Worm (Caenorhabditis elegans): ENCODE measurements around the gene F26G1.15.

DNA sequence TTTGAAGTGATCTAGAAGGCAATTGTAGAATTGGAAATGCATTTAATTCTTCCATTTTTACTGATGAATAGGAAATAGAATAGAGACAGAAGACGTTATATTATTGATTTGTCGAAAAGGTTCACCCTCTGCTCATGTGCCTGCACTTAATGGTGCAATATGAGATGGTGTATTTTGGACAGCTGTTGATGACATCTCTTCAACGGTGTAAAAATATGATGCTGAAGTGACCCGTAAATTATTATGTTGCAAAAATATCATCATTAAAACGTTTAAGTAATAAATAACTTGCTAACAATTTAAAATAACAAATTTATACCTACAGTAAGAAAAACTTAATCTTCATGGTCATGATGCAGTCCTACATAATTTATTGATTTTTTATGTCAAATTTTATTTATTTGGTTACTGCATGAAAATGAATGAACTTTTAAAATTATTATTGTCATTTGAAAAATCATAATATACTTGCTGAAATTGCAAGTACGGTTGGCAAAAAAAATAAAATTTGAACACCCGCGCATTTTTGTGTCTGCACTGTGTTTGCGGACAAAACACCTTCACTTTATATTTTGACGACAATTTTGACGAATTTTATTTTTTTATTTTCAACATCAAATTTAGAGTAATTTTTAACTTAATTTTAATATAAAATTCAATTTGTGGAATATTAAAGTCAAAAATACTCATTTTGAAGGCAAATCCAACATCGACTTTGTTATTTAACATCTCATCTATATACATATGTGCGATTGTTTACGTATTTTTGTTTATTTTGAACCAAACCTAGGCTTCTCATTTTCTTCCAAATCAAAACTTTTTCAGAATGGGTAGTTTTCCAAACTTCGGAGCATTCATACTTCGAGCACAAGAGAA, 37.9 kb downstream of the F26G1.15 start, which contains the start of the genes fbxb-88 and tbck-1:
- TF ChIP-seq ztf-11 (tag; optimal IDR thresholded peaks at IDR 0.05) (no peak), mbf-1 (tag; optimal IDR thresholded peaks at IDR 0.05) (no peak), nhr-12 (tag; optimal IDR thresholded peaks at IDR 0.05) (no peak), R02D3.7 (tag; optimal IDR thresholded peaks at IDR 0.05) (no peak), nhr-25 (tag; optimal IDR thresholded peaks at IDR 0.05) (no peak), elt-3 (tag; optimal IDR thresholded peaks at IDR 0.05) (no peak), unc-62 (GFP tag; optimal IDR thresholded peaks at IDR 0.05) (no peak)

Data from whole organism, L2 larva.